Fruit fly (Drosophila melanogaster): ENCODE measurements around the gene cact.

Gene cact

DNA sequence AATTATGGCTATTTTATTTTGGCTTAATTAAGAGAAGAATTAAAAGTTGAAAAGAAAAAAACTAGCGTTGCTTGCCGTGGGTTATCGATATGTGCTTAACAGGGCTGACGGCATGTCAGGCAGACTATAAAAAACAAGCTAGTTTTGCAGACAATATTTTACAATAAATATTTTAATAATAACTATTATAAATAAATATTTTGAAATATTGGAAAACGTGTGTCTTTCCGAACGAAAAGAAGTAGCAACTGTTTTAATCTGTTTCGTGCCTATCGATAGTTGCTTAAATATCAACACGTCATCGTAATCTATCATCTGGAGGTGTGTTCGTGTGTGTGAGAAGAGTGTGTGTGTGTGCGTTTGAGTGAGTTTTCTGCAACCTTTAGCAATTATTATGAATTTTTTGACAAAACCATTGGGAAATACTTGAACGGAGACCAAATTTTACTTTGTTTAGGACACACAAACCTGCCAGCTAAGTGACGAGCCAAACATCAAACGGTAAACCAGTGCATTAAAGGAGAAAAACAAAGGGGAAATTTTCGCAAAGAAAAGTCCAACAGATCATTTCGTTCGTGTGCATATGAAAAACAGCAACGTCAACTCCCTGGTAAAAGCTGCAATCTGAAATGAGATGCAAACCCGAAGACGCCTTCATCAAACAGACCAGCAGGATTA lies 18.8 kb downstream of the cact start, which contains the start of the genes CG5861 and Syx5 (continued):
- TF ChIP-seq jumu (GFP tag; optimal IDR thresholded peaks at IDR 0.05), result no peak
- TF ChIP-seq amos (GFP tag; IDR thresholded peaks at IDR 0.05; ENCODE audit: partially characterized antibody), result peak; percentile 84; the same call in 1 of the 2 replicates
- TF ChIP-seq Xbp1 (GFP tag; optimal IDR thresholded peaks at IDR 0.05), result peak; percentile 87
- peak; percentile 66 for TF ChIP-seq CG7963 (GFP tag; IDR thresholded peaks at IDR 0.05; ENCODE audit: partially characterized antibody)
- peak; percentile 78; the same call in 1 of the 2 replicates for TF ChIP-seq CG32532 (GFP tag; IDR thresholded peaks at IDR 0.05)
- TF ChIP-seq YL-1 (GFP tag; optimal IDR thresholded peaks at IDR 0.05), result peak; percentile 95
- peak; percentile 63 for TF ChIP-seq CG2120 (GFP tag; optimal IDR thresholded peaks at IDR 0.05)
- peak; percentile 53 for TF ChIP-seq CG4424 (GFP tag; optimal IDR thresholded peaks at IDR 0.05)
- TF ChIP-seq dan (GFP tag; IDR thresholded peaks at IDR 0.05), result no peak
- TF ChIP-seq trem (tag; optimal IDR thresholded peaks at IDR 0.05), result peak; percentile 86
- peak; percentile 61 for TF ChIP-seq CG3281 (GFP tag; optimal IDR thresholded peaks at IDR 0.05)
- peak; percentile 13 for TF ChIP-seq cwo (GFP tag; optimal IDR thresholded peaks at IDR 0.05)
- peak; percentile 25 for TF ChIP-seq CTCF (GFP tag; optimal IDR thresholded peaks at IDR 0.05)
- TF ChIP-seq CG18011 (GFP tag; optimal IDR thresholded peaks at IDR 0.05), result peak; percentile 57
- TF ChIP-seq CG16813 (GFP tag; IDR thresholded peaks at IDR 0.05; ENCODE audit: partially characterized antibody), result peak; percentile 87
- TF ChIP-seq nerfin-1 (tag; optimal IDR thresholded peaks at IDR 0.05), result peak; percentile 40
- peak; percentile 18 for TF ChIP-seq CG3995 (GFP tag; optimal IDR thresholded peaks at IDR 0.05)
- peak; percentile 53 for TF ChIP-seq nau (GFP tag; optimal IDR thresholded peaks at IDR 0.05)
- TF ChIP-seq lov (optimal IDR thresholded peaks at IDR 0.05), result no peak
- TF ChIP-seq lov (GFP tag; IDR thresholded peaks at IDR 0.05), result no peak
- no peak for TF ChIP-seq her (GFP tag; optimal IDR thresholded peaks at IDR 0.05)
- peak; percentile 87 for TF ChIP-seq MBD-R2 (GFP tag; IDR thresholded peaks at IDR 0.05)
- TF ChIP-seq CG11456 (GFP tag; IDR thresholded peaks at IDR 0.05), result peak; percentile 70; the same call in 2 of the 3 replicates
- TF ChIP-seq CG9437 (GFP tag; optimal IDR thresholded peaks at IDR 0.05), result peak; percentile 7
- TF ChIP-seq CG1832 (GFP tag; optimal IDR thresholded peaks at IDR 0.05), result no peak
- no peak; the same call in none of the 2 replicates for TF ChIP-seq bbx (GFP tag; IDR thresholded peaks at IDR 0.05; ENCODE audit: partially characterized antibody)
- peak; percentile 96 for TF ChIP-seq CG13287 (GFP tag; IDR thresholded peaks at IDR 0.05; ENCODE audit: partially characterized antibody)
- peak; percentile 68 for TF ChIP-seq gcm (GFP tag; optimal IDR thresholded peaks at IDR 0.05)
- TF ChIP-seq tna (GFP tag; IDR thresholded peaks at IDR 0.05; ENCODE audit: partially characterized antibody), result peak; percentile 79
- 0 out of 2 replicates have a peak, but pooled peaks have one; percentile 28 for TF ChIP-seq ssp (GFP tag; IDR thresholded peaks at IDR 0.05)
- TF ChIP-seq danr (GFP tag; IDR thresholded peaks at IDR 0.05), result no peak
- TF ChIP-seq CG1233 (GFP tag; optimal IDR thresholded peaks at IDR 0.05), result peak; percentile 29
- TF ChIP-seq CG9797 (GFP tag; optimal IDR thresholded peaks at IDR 0.05), result peak; percentile 47
- no peak for TF ChIP-seq kah (GFP tag; optimal IDR thresholded peaks at IDR 0.05)
- TF ChIP-seq tll (GFP tag; optimal IDR thresholded peaks at IDR 0.05), result no peak
- no peak for TF ChIP-seq NC2α (GFP tag; optimal IDR thresholded peaks at IDR 0.05)
- TF ChIP-seq CkIIα-i1 (GFP tag; IDR thresholded peaks at IDR 0.05), result no peak
- peak; percentile 18 for TF ChIP-seq CG2202 (tag; optimal IDR thresholded peaks at IDR 0.05)
- peak; percentile 74 for TF ChIP-seq grau (tag; optimal IDR thresholded peaks at IDR 0.05)
- TF ChIP-seq exex (tag; optimal IDR thresholded peaks at IDR 0.05), result peak; percentile 63
- peak; percentile 50 for TF ChIP-seq CrebB (tag; optimal IDR thresholded peaks at IDR 0.05)
- peak; percentile 52; the same call in 1 of the 2 replicates for TF ChIP-seq lmd (GFP tag; IDR thresholded peaks at IDR 0.05)
- TF ChIP-seq CG10654 (GFP tag; optimal IDR thresholded peaks at IDR 0.05), result peak; percentile 44
- TF ChIP-seq Aef1 (GFP tag; IDR thresholded peaks at IDR 0.05), result peak; percentile 37; the same call in 1 of the 3 replicates
- no peak for TF ChIP-seq sc (optimal IDR thresholded peaks at IDR 0.05)
- no peak for TF ChIP-seq sc (GFP tag; optimal IDR thresholded peaks at IDR 0.05)
- TF ChIP-seq D19A (tag; optimal IDR thresholded peaks at IDR 0.05), result peak; percentile 46
- peak; percentile 59 for TF ChIP-seq CG9817 (tag; optimal IDR thresholded peaks at IDR 0.05)
- TF ChIP-seq dimm (GFP tag; IDR thresholded peaks at IDR 0.05), result no peak

All from whole organism, embryonic.